Worm (Caenorhabditis elegans): Measurements from ENCODE around the gene Y37D8A.6.

DNA sequence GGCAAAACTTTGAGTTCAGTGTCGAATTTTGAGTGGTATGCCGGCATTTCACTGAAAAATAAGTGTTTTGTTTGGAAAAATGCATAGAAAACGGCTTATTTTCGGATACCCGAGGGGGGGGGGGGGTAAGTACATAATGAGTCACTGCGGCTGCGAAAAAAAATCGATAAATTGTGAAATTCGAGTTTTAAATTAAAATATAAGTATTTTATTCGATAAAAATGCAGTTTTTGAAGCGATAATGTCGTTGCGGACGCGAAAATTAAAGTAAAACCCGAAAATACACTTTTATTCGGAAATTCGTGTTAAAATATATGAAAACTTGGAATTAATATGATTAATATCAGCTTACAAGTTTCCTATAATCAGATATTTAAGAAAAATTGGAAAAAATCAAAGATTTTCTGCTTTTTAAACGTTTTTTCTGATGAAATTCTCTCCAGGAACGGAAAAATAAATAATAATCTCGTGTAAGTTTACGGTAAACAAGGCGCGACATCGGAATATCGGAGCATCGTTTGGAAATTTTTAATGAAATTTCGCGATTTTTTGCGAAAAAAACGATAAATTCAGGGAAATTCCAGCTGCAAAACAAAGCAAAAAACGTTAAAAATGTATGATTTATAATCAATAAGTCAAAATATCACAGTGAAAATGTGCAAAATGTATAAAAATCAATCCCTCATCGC is 51.9 kb downstream of the Y37D8A.6 start, which contains the start of gene arx-5:
- TF ChIP-seq W03F9.2 (tag; optimal IDR thresholded peaks at IDR 0.05) (no peak), him-1 (tag; optimal IDR thresholded peaks at IDR 0.05) (no peak), dao-5 (tag; optimal IDR thresholded peaks at IDR 0.05) (no peak)
